Fruit fly (Drosophila melanogaster): ENCODE data around the gene hng3.

Gene hng3

DNA sequence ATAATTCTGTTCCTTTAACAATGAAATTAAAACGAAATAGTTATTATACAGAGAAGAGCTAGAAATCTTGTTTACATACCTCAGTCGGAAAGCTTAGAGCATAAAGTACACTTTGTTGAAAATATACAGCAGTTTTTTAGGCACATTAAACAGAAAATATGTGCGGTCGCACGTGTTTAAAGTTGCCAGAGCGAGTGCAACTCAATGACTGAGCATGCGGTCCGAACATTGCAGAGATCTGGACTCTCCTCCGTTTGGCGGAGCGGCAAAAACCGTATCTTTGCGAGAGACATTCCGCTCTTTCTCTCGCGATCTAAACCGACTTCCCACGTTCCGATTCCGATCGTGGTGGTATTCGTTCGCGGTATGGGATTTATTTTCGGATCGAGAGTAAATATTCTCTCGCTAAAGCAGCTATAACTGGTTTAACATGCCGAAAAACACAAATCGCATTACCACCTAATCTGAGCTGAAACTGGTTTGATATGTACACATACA is 47.2 kb downstream of the hng3 start, which contains the start of gene CG13895 (continued):
- peak; percentile 26 for TF ChIP-seq CG2678 (tag; optimal IDR thresholded peaks at IDR 0.05)
- TF ChIP-seq CG8290 (GFP tag; optimal IDR thresholded peaks at IDR 0.05): peak; percentile 94
- TF ChIP-seq CG8290 (tag; optimal IDR thresholded peaks at IDR 0.05): peak; percentile 66 to 93
- TF ChIP-seq tll (GFP tag; optimal IDR thresholded peaks at IDR 0.05): no peak
- TF ChIP-seq Atf-2 (GFP tag; optimal IDR thresholded peaks at IDR 0.05): no peak
- peak; percentile 71 for TF ChIP-seq gem (tag; optimal IDR thresholded peaks at IDR 0.05)
- TF ChIP-seq Mes4 (GFP tag; optimal IDR thresholded peaks at IDR 0.05): no peak
- no peak for TF ChIP-seq grn (GFP tag; optimal IDR thresholded peaks at IDR 0.05)
- TF ChIP-seq CG13894 (tag; optimal IDR thresholded peaks at IDR 0.05): peak; percentile 99
- TF ChIP-seq cg (GFP tag; optimal IDR thresholded peaks at IDR 0.05): peak; percentile 4
- TF ChIP-seq CG4854 (GFP tag; optimal IDR thresholded peaks at IDR 0.05): no peak
- TF ChIP-seq CG2120 (GFP tag; optimal IDR thresholded peaks at IDR 0.05): no peak
- peak; percentile 55 for TF ChIP-seq pros (GFP tag; optimal IDR thresholded peaks at IDR 0.05)
- TF ChIP-seq eve (GFP tag; optimal IDR thresholded peaks at IDR 0.05): no peak
- TF ChIP-seq stwl (tag; optimal IDR thresholded peaks at IDR 0.05): peak; percentile 26
- peak; percentile 2 for TF ChIP-seq CG13296 (GFP tag; optimal IDR thresholded peaks at IDR 0.05)
- no peak for TF ChIP-seq fd96Cb (tag; optimal IDR thresholded peaks at IDR 0.05)
- TF ChIP-seq gcm (GFP tag; optimal IDR thresholded peaks at IDR 0.05): peak; percentile 0
- TF ChIP-seq Nf-YB (GFP tag; optimal IDR thresholded peaks at IDR 0.05): no peak
- no peak for TF ChIP-seq CG7839 (tag; optimal IDR thresholded peaks at IDR 0.05)
- TF ChIP-seq HLHmδ (GFP tag; optimal IDR thresholded peaks at IDR 0.05): no peak
- no peak for TF ChIP-seq Scr (GFP tag; IDR thresholded peaks at IDR 0.05; ENCODE audit: partially characterized antibody)
- TF ChIP-seq ttk (GFP tag; IDR thresholded peaks at IDR 0.05): no peak
- TF ChIP-seq ci (GFP tag; IDR thresholded peaks at IDR 0.05): peak; percentile 65; the same call in 1 of the 3 replicates
- TF ChIP-seq Jarid2 (GFP tag; optimal IDR thresholded peaks at IDR 0.05): peak; percentile 84
- TF ChIP-seq lab (GFP tag; optimal IDR thresholded peaks at IDR 0.05): peak; percentile 21
- peak; percentile 68 for TF ChIP-seq dm (GFP tag; optimal IDR thresholded peaks at IDR 0.05)
- TF ChIP-seq Hmr (GFP tag; optimal IDR thresholded peaks at IDR 0.05): peak; percentile 33
- TF ChIP-seq CG18599 (GFP tag; optimal IDR thresholded peaks at IDR 0.05): no peak
- no peak for TF ChIP-seq CG8281 (tag; optimal IDR thresholded peaks at IDR 0.05)
- TF ChIP-seq CoRest (tag; optimal IDR thresholded peaks at IDR 0.05): no peak
- TF ChIP-seq twi (tag; optimal IDR thresholded peaks at IDR 0.05): peak; percentile 10

DNA sequence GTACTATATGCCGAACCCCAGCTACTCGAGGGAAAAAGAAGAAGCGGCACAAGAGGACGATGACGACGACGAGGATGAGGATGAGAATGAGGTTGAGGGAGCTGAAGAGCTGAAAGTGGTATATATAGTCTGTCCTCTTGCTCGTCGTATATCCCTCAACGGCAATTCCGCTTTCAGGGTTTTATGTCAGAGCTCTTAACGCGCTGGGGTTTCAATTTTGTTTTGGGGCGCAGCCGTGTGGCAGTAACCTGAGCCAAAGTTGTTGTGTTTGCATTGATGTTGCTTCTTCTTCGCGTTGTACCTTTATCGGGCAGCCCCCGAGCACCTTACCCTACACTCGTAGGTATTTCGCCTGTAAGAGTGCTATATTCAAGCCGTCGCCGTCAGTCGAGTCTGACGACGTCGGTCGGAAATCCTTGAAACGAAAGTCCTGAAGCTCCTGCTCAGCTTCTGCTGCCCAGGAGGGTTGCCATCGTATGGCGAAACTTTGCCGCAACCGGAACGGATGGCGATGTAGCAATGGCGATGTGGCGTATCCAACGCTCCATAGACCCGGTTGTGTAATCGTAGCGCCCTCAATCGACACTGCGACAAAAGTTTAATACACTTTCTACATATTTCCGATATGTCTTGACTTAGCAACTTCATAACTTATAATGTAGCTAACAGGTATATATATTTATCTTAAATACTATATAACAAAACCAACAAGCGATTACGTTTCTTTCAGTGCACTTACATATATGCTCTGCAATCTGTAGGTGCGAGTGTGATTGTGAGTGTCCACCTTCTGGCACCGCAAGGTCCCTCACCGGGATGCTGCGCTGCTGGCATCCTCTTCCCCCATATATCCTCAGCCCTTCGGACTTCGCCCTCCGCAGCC is 50.4 kb downstream of the hng3 start:
- TF ChIP-seq sc (optimal IDR thresholded peaks at IDR 0.05): no peak
- no peak for TF ChIP-seq sc (GFP tag; optimal IDR thresholded peaks at IDR 0.05)
- TF ChIP-seq CG16815 (GFP tag; optimal IDR thresholded peaks at IDR 0.05): no peak
- no peak for TF ChIP-seq CG4328 (GFP tag; optimal IDR thresholded peaks at IDR 0.05)
- no peak for TF ChIP-seq CG18476 (GFP tag; optimal IDR thresholded peaks at IDR 0.05)
- TF ChIP-seq CG14860 (GFP tag; IDR thresholded peaks at IDR 0.05; ENCODE audit: partially characterized antibody): no peak
- peak in 1 of 2 experiments; percentile 54 for TF ChIP-seq Hr51 (GFP tag; optimal IDR thresholded peaks at IDR 0.05)
- no peak for TF ChIP-seq CG18011 (GFP tag; optimal IDR thresholded peaks at IDR 0.05)
- TF ChIP-seq slbo (GFP tag; IDR thresholded peaks at IDR 0.05): peak; percentile 50; the same call in 1 of the 2 replicates
- no peak for TF ChIP-seq CG10209 (GFP tag; optimal IDR thresholded peaks at IDR 0.05)
- peak; percentile 53 for TF ChIP-seq gem (tag; optimal IDR thresholded peaks at IDR 0.05)
- peak; percentile 34 for TF ChIP-seq cwo (GFP tag; optimal IDR thresholded peaks at IDR 0.05)
- TF ChIP-seq NC2β (GFP tag; optimal IDR thresholded peaks at IDR 0.05): no peak
- TF ChIP-seq her (GFP tag; optimal IDR thresholded peaks at IDR 0.05): no peak
- TF ChIP-seq Ada2b (GFP tag; IDR thresholded peaks at IDR 0.05): peak; percentile 76
- TF ChIP-seq tx (GFP tag; optimal IDR thresholded peaks at IDR 0.05): no peak
- no peak for TF ChIP-seq Antp (GFP tag; optimal IDR thresholded peaks at IDR 0.05)
- peak; percentile 30 for TF ChIP-seq CG3407 (GFP tag; optimal IDR thresholded peaks at IDR 0.05)

All from whole organism, embryonic.